Worm (Caenorhabditis elegans) whole organism, L1 larva: ENCODE results near the gene rbm-25.
A peak's percentile ranks its signal among the peaks of the same experiment; 100 is the strongest.

ENCODE experiments used
- lin-13 ChIP-seq: fragments of 150-350 bp; optimal IDR thresholded peaks from 2 replicates; lab custom pipeline; 2014; ENCODE audit warnings: missing biosample characterization, missing genetic modification reagents, missing genetic modification characterization
- nhr-12 ChIP-seq: sonication (generic microtip); optimal IDR thresholded peaks from 2 replicates; lab custom pipeline; 2017; ENCODE audit warnings: missing biosample characterization, missing genetic modification characterization
- nhr-28 ChIP-seq: fragments of 150-350 bp; optimal IDR thresholded peaks from 2 replicates; lab custom pipeline; 2014; ENCODE audit warnings: missing biosample characterization, missing genetic modification characterization
- nhr-90 ChIP-seq: sonication (generic microtip); optimal IDR thresholded peaks from 2 replicates; lab custom pipeline; 2016; ENCODE audit warnings: mild to moderate bottlenecking, missing genetic modification characterization, missing compliant biosample characterization; ENCODE audit not compliant: poor library complexity
- snpc-4 ChIP-seq: fragments of 150-350 bp; optimal IDR thresholded peaks from 2 replicates; lab custom pipeline; 2014; ENCODE audit warnings: missing biosample characterization, missing genetic modification characterization

DNA sequence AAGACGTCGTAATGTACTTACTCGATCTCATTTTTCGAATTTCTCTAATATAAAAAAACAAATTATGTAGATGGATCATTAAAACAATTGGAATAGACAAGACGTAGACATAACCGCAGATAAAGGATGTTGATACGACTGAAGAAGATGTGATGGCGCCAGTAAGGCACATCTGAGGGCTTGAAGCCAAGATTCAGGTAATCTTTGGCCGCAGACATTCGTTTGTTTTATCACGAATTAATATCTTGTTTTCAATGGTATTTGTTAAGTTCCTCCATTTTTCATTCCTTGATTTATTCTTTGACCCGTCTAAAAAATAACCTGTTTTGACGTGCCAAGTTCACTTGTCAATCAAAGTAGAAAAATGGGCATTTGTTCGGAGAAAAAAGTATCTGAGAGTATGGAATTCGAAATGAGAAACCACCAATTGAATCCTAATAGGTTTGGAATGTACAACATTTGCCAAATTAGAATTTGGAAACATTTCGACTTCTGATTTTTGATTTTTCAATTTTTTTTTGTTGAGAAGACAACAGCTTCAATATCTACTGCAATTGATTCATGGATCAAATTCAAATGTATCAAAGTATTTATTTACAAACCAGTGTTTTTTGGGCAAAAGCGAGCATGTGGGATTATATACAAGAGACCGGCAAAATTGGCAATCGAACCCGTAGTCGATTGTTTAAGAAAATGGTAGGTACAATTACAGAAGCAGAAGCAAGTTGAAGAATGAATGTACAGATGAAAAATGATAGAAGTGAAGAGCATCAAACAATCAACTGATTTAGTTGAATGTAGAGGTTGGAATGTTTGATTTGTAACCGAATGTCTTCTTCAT lies 53.8 kb downstream of the rbm-25 start:
- no peak for TF ChIP-seq snpc-4 (tag; lab: Kevin White, UChicago)
- no peak for TF ChIP-seq nhr-12 (tag; lab: Kevin White, UChicago)
- TF ChIP-seq nhr-28 (tag; lab: Kevin White, UChicago), result no peak
- no peak for TF ChIP-seq lin-13 (GFP tag; lab: Kevin White, UChicago)
- peak; percentile 49 for TF ChIP-seq nhr-90 (tag; lab: Kevin White, UChicago)
